Fruit fly (Drosophila melanogaster) whole organism, embryonic: ENCODE results near the gene ninaE.

ENCODE experiments used
- CG10366 ChIP-seq: fragments of 200-800 bp; sonication (Bioruptor generic); IDR thresholded peaks from 2 replicates; pipeline ENCODE4 v1.3.6; 2022; ENCODE audit warnings: missing biosample characterization, missing genetic modification characterization
- CG12219 ChIP-seq: fragments of 200-800 bp; sonication (Bioruptor generic); optimal IDR thresholded peaks from 3 replicates; lab custom pipeline; 2018; ENCODE audit warnings: missing biosample characterization, mild to moderate bottlenecking, missing genetic modification characterization
- CG12299 ChIP-seq: fragments of 200-800 bp; sonication (Bioruptor generic); optimal IDR thresholded peaks from 2 replicates; lab custom pipeline; 2018; ENCODE audit warnings: missing biosample characterization, mild to moderate bottlenecking, missing genetic modification characterization
- CG12391 ChIP-seq: fragments of 200-800 bp; sonication (Bioruptor generic); optimal IDR thresholded peaks from 3 replicates; lab custom pipeline; 2018; ENCODE audit warnings: missing biosample characterization, mild to moderate bottlenecking, missing genetic modification characterization, moderate library complexity
- CG15011 ChIP-seq: fragments of 200-800 bp; sonication (Bioruptor generic); optimal IDR thresholded peaks from 3 replicates; lab custom pipeline; 2018; ENCODE audit warnings: missing biosample characterization, mild to moderate bottlenecking, missing genetic modification characterization
- CG17328 ChIP-seq: fragments of 200-800 bp; sonication (Bioruptor generic); IDR thresholded peaks from 2 replicates; pipeline ENCODE4 v1.3.6; 2022; ENCODE audit warnings: missing biosample characterization, missing genetic modification characterization
- CG2116 ChIP-seq: fragments of 200-800 bp; sonication (Bioruptor generic); optimal IDR thresholded peaks from 3 replicates; lab custom pipeline; 2018; ENCODE audit warnings: missing biosample characterization, mild to moderate bottlenecking, missing genetic modification characterization
- CG2678 ChIP-seq: fragments of 200-800 bp; sonication (Bioruptor generic); optimal IDR thresholded peaks from 3 replicates; lab custom pipeline; 2019; ENCODE audit warnings: missing biosample characterization, mild to moderate bottlenecking, missing genetic modification characterization, moderate library complexity
- CG32532 ChIP-seq: fragments of 200-800 bp; sonication (Bioruptor generic); IDR thresholded peaks from 2 replicates; pipeline ENCODE4 v1.3.6; 2022; ENCODE audit warnings: missing biosample characterization, missing genetic modification characterization
- CG34376 ChIP-seq: fragments of 200-800 bp; sonication (Bioruptor generic); optimal IDR thresholded peaks from 2 replicates; lab custom pipeline; 2018; ENCODE audit warnings: missing biosample characterization, mild to moderate bottlenecking, missing genetic modification characterization
- CG4424 ChIP-seq: fragments of 200-800 bp; sonication (Bioruptor generic); optimal IDR thresholded peaks from 3 replicates; lab custom pipeline; 2016; ENCODE audit warnings: missing biosample characterization, missing genetic modification characterization
- CG4617 ChIP-seq: fragments of 200-800 bp; sonication (Bioruptor generic); optimal IDR thresholded peaks from 3 replicates; lab custom pipeline; 2016; ENCODE audit warnings: missing biosample characterization, missing genetic modification characterization, borderline replicate concordance
- CG4854 ChIP-seq: fragments of 200-800 bp; sonication (Bioruptor generic); optimal IDR thresholded peaks from 2 replicates; lab custom pipeline; 2016; ENCODE audit warnings: missing biosample characterization, missing genetic modification characterization, inconsistent platforms
- CG6791 ChIP-seq: fragments of 200-800 bp; sonication (Bioruptor generic); IDR thresholded peaks from 3 replicates; pipeline ENCODE4 v1.3.6; 2022; ENCODE audit warnings: missing biosample characterization, missing genetic modification characterization; ENCODE audit not compliant: partially characterized antibody
- CG9727 ChIP-seq: fragments of 200-800 bp; sonication (Bioruptor generic); optimal IDR thresholded peaks from 3 replicates; lab custom pipeline; 2017; ENCODE audit warnings: missing biosample characterization, mild to moderate bottlenecking, missing genetic modification characterization
- CHES-1-like ChIP-seq: fragments of 200-800 bp; sonication (Bioruptor generic); optimal IDR thresholded peaks from 2 replicates; lab custom pipeline; 2016; ENCODE audit warnings: missing biosample characterization, missing genetic modification characterization
- Dfd ChIP-seq, 2 experiments: fragments of >200 bp; optimal IDR thresholded peaks; 2 replicates each; lab custom pipeline; 2017; ENCODE audit warnings: missing biosample characterization in 2 of 2, missing genetic modification characterization in 2 of 2
- Drgx ChIP-seq: fragments of 200-800 bp; sonication (Bioruptor generic); IDR thresholded peaks from 2 replicates; pipeline ENCODE4 v1.3.6; 2022; ENCODE audit warnings: missing biosample characterization, missing genetic modification characterization
- HHEX ChIP-seq: fragments of 200-800 bp; sonication (Bioruptor generic); optimal IDR thresholded peaks from 3 replicates; lab custom pipeline; 2017; ENCODE audit warnings: missing biosample characterization, mild to moderate bottlenecking, missing genetic modification characterization, missing genetic modification reagents
- Hmr ChIP-seq: fragments of 200-800 bp; sonication (Bioruptor generic); optimal IDR thresholded peaks from 3 replicates; lab custom pipeline; 2017; ENCODE audit warnings: mild to moderate bottlenecking, missing biosample characterization, missing genetic modification reagents, missing genetic modification characterization
- Max ChIP-seq: fragments of 200-800 bp; sonication (Bioruptor generic); optimal IDR thresholded peaks from 2 replicates; lab custom pipeline; 2016; ENCODE audit warnings: missing biosample characterization, mild to moderate bottlenecking, missing genetic modification characterization
- Neu2 ChIP-seq: fragments of 200-800 bp; sonication (Bioruptor generic); optimal IDR thresholded peaks from 3 replicates; lab custom pipeline; 2016; ENCODE audit warnings: missing biosample characterization, missing genetic modification characterization, borderline replicate concordance
- NfI ChIP-seq: fragments of 200-800 bp; sonication (Bioruptor generic); optimal IDR thresholded peaks from 3 replicates; lab custom pipeline; 2018; ENCODE audit warnings: missing biosample characterization, mild to moderate bottlenecking, missing genetic modification characterization, moderate library complexity
- Opbp ChIP-seq: fragments of 200-800 bp; sonication (Bioruptor generic); IDR thresholded peaks from 3 replicates; pipeline ENCODE4 v1.3.6; 2022; ENCODE audit warnings: missing biosample characterization, missing genetic modification characterization; ENCODE audit not compliant: partially characterized antibody
- aop ChIP-seq: fragments of 200-800 bp; sonication (Bioruptor generic); IDR thresholded peaks from 2 replicates; pipeline ENCODE4 v1.3.6; 2022; ENCODE audit warnings: missing biosample characterization, missing genetic modification characterization
- btn ChIP-seq: fragments of 200-800 bp; sonication (Bioruptor generic); optimal IDR thresholded peaks from 2 replicates; lab custom pipeline; 2016; ENCODE audit warnings: missing biosample characterization, missing genetic modification characterization
- eve ChIP-seq, 2 experiments: fragments of >200 bp; optimal IDR thresholded peaks; 2 replicates each; lab custom pipeline; 2017; ENCODE audit warnings: missing biosample characterization in 2 of 2, missing genetic modification characterization in 2 of 2
- fd3F ChIP-seq: fragments of 200-800 bp; sonication (Bioruptor generic); optimal IDR thresholded peaks from 2 replicates; lab custom pipeline; 2018; ENCODE audit warnings: missing biosample characterization, mild to moderate bottlenecking, missing genetic modification characterization, moderate library complexity
- fd64A ChIP-seq: fragments of 200-800 bp; sonication (Bioruptor generic); optimal IDR thresholded peaks from 3 replicates; lab custom pipeline; 2018; ENCODE audit warnings: missing biosample characterization, mild to moderate bottlenecking, missing genetic modification characterization
- fd96Cb ChIP-seq: fragments of 200-800 bp; sonication (Bioruptor generic); optimal IDR thresholded peaks from 2 replicates; lab custom pipeline; 2018; ENCODE audit warnings: missing biosample characterization, mild to moderate bottlenecking, missing genetic modification characterization, moderate library complexity
- hth ChIP-seq: fragments of >200 bp; optimal IDR thresholded peaks from 2 replicates; lab custom pipeline; 2017; ENCODE audit warnings: inconsistent platforms
- inv ChIP-seq: fragments of 200-800 bp; sonication (Bioruptor generic); IDR thresholded peaks from 2 replicates; pipeline ENCODE4 v1.3.6; 2022; ENCODE audit warnings: missing biosample characterization, missing genetic modification characterization; ENCODE audit not compliant: partially characterized antibody
- jumu ChIP-seq: fragments of 200-800 bp; sonication (Bioruptor generic); optimal IDR thresholded peaks from 3 replicates; lab custom pipeline; 2016; ENCODE audit warnings: missing biosample characterization, missing genetic modification characterization
- lilli ChIP-seq: fragments of 200-800 bp; sonication (Bioruptor generic); optimal IDR thresholded peaks from 3 replicates; lab custom pipeline; 2016; ENCODE audit warnings: missing biosample characterization, missing genetic modification characterization
- lmd ChIP-seq: fragments of 200-800 bp; sonication (Bioruptor generic); IDR thresholded peaks from 2 replicates; pipeline ENCODE4 v1.3.6; 2022; ENCODE audit warnings: missing biosample characterization, missing genetic modification characterization
- lola ChIP-seq, 3 experiments: fragments of >200 bp in 2 of 3; fragments of 200-800 bp in 1 of 3; sonication (Bioruptor generic) in 1 of 3; optimal IDR thresholded peaks; 2 replicates each; lab custom pipeline; 2017 to 2019; ENCODE audit warnings: missing biosample characterization in 3 of 3, missing genetic modification characterization in 3 of 3, mild to moderate bottlenecking in 1 of 3, moderate library complexity in 1 of 3
- lov ChIP-seq, 2 experiments: fragments of 200-800 bp in 1 of 2; fragments of >200 bp in 1 of 2; sonication (Bioruptor generic) in 1 of 2; IDR thresholded peaks in 1 of 2; optimal IDR thresholded peaks in 1 of 2; 2 replicates in 1 of 2; 3 replicates in 1 of 2; pipeline versions ENCODE4 v1.3.6 to Lab custom; 2017 to 2022; ENCODE audit warnings: missing biosample characterization in 1 of 2, missing genetic modification characterization in 1 of 2
- mam ChIP-seq: fragments of 200-800 bp; sonication (Bioruptor generic); optimal IDR thresholded peaks from 3 replicates; lab custom pipeline; 2016; ENCODE audit warnings: missing biosample characterization, missing genetic modification characterization
- nmo ChIP-seq: fragments of 200-800 bp; sonication (Bioruptor generic); optimal IDR thresholded peaks from 2 replicates; lab custom pipeline; 2018; ENCODE audit warnings: missing biosample characterization, mild to moderate bottlenecking, missing genetic modification characterization, moderate library complexity
- odd ChIP-seq: fragments of 200-800 bp; sonication (Bioruptor generic); optimal IDR thresholded peaks from 2 replicates; lab custom pipeline; 2017; ENCODE audit warnings: missing biosample characterization, mild to moderate bottlenecking, missing genetic modification characterization
- sens-2 ChIP-seq: fragments of 200-800 bp; sonication (Bioruptor generic); IDR thresholded peaks from 2 replicates; pipeline ENCODE4 v1.3.6; 2022; ENCODE audit warnings: missing biosample characterization, missing genetic modification characterization
- seq ChIP-seq: fragments of 200-800 bp; sonication (Bioruptor generic); IDR thresholded peaks from 2 replicates; pipeline ENCODE4 v1.3.6; 2022; ENCODE audit warnings: missing biosample characterization, missing genetic modification characterization
- shn ChIP-seq: fragments of 200-800 bp; sonication (Bioruptor generic); optimal IDR thresholded peaks from 3 replicates; lab custom pipeline; 2016; ENCODE audit warnings: missing biosample characterization, missing genetic modification characterization
- sim ChIP-seq: fragments of 200-800 bp; sonication (Bioruptor generic); IDR thresholded peaks from 2 replicates; pipeline ENCODE4 v1.3.6; 2022; ENCODE audit warnings: missing biosample characterization, missing genetic modification characterization
- usp ChIP-seq: fragments of >200 bp; optimal IDR thresholded peaks from 2 replicates; lab custom pipeline; 2017; ENCODE audit warnings: missing biosample characterization, missing genetic modification characterization

The ninaE gene

DNA sequence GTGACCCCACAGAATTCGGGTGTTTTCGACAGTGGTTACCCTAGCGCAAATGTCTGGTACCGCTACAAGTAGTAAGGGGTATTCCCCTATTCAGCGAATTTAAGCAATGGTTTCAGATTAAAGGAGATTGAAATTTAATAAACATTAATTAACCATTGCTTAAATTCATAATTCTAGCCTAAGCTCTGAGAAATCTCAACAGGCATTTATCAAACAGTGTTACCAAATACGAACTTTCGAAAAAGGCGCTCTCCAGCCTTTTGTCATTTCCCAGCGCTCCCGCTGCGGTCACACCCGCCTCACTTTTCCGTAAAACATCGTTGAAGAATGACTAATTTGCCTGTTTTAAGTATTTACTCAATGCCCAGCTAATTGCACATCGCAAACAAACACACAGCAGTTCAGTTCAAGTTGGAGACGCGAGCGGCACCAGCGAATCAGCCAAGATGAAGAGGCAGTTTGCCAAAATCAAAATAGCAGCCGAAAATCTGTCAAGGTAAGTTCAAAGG, 16.9 kb upstream of the ninaE start, which contains the start of the genes Surf6 and RhoGAP92B (continued):
- 0 out of 2 replicates have a peak, but pooled peaks have one; percentile 24 for TF ChIP-seq CG10366 (GFP tag; lab: Robert Waterston, UW)
- TF ChIP-seq CG17328 (GFP tag; lab: Robert Waterston, UW), result peak; percentile 30; the same call in 1 of the 2 replicates
- peak in 1 of 3 experiments; percentile 44 for TF ChIP-seq lola (GFP tag; optimal IDR thresholded peaks at IDR 0.05; lab: Kevin White, UChicago)
- TF ChIP-seq CG6791 (GFP tag; lab: Robert Waterston, UW), result 0 out of 3 replicates have a peak, but pooled peaks have one; percentile 43
- TF ChIP-seq fd64A (GFP tag; lab: Kevin White, UChicago), result peak; percentile 23
- peak; percentile 47; the same call in 1 of the 2 replicates for TF ChIP-seq seq (GFP tag; lab: Robert Waterston, UW)
- peak; percentile 24 for TF ChIP-seq shn (GFP tag; lab: Kevin White, UChicago)
- no peak for TF ChIP-seq eve (GFP tag; optimal IDR thresholded peaks at IDR 0.05; lab: Kevin White, UChicago)
- peak; percentile 33 for TF ChIP-seq fd3F (GFP tag; lab: Kevin White, UChicago)
- peak; percentile 95 for TF ChIP-seq Max (GFP tag; lab: Kevin White, UChicago)

dm6 chr3R:19902926-19903739, 15.1 kb upstream of the ninaE start, which contains the start of gene ClpX:
ClpX (minus strand) TSS chr3R:19903689.
- peak; percentile 58 for TF ChIP-seq CG4617
- TF ChIP-seq Neu2 (GFP tag; lab: Kevin White, UChicago), result no peak
- TF ChIP-seq CG2116 (GFP tag; lab: Kevin White, UChicago), result peak; percentile 63
- TF ChIP-seq seq (GFP tag; lab: Robert Waterston, UW), result no peak
- TF ChIP-seq odd, result no peak
- TF ChIP-seq fd96Cb (tag; lab: Kevin White, UChicago), result no peak
- TF ChIP-seq CG2678 (tag; lab: Kevin White, UChicago), result no peak
- TF ChIP-seq sens-2 (GFP tag; lab: Robert Waterston, UW), result 0 out of 2 replicates have a peak, but pooled peaks have one; percentile 10
- peak; percentile 45 for TF ChIP-seq inv (GFP tag; lab: Robert Waterston, UW)
- no peak for TF ChIP-seq CG4424
- TF ChIP-seq CG32532 (GFP tag; lab: Robert Waterston, UW), result no peak
- TF ChIP-seq HHEX (GFP tag; lab: Kevin White, UChicago), result no peak
- TF ChIP-seq Hmr (GFP tag; lab: Kevin White, UChicago), result no peak
- no peak for TF ChIP-seq CG9727 (GFP tag; lab: Kevin White, UChicago)
- peak; percentile 26 for TF ChIP-seq nmo (GFP tag; lab: Kevin White, UChicago)
- peak; percentile 9 for TF ChIP-seq NfI
- TF ChIP-seq hth (lab: Kevin White, UChicago), result no peak
- TF ChIP-seq sim (GFP tag; lab: Robert Waterston, UW), result no peak
- TF ChIP-seq CG12391 (tag; lab: Kevin White, UChicago), result peak; percentile 7
- TF ChIP-seq Dfd (GFP tag; optimal IDR thresholded peaks at IDR 0.05; lab: Kevin White, UChicago), result no peak
- peak; percentile 5 for TF ChIP-seq lilli
- TF ChIP-seq CG12299 (tag; lab: Kevin White, UChicago), result no peak
- TF ChIP-seq Drgx (GFP tag; lab: Robert Waterston, UW), result no peak
- no peak for TF ChIP-seq jumu (GFP tag; lab: Kevin White, UChicago)
- no peak for TF ChIP-seq CHES-1-like (GFP tag; lab: Kevin White, UChicago)
- TF ChIP-seq lmd, result no peak
- no peak for TF ChIP-seq CG4854 (GFP tag; lab: Kevin White, UChicago)
- TF ChIP-seq CG15011, result no peak
- no peak for TF ChIP-seq aop
- no peak for TF ChIP-seq usp
- TF ChIP-seq CG12219 (GFP tag; lab: Kevin White, UChicago), result no peak
- peak; percentile 69 for TF ChIP-seq Opbp (GFP tag; lab: Robert Waterston, UW)
- TF ChIP-seq lov (optimal IDR thresholded peaks at IDR 0.05; lab: Kevin White, UChicago), result no peak
- TF ChIP-seq lov (GFP tag; IDR thresholded peaks at IDR 0.05; lab: Robert Waterston, UW), result no peak
- TF ChIP-seq CG34376 (GFP tag; lab: Kevin White, UChicago), result peak; percentile 37
- no peak for TF ChIP-seq btn
- no peak for TF ChIP-seq mam (GFP tag; lab: Kevin White, UChicago)
